Fruit fly (Drosophila melanogaster) whole organism, embryonic: Measurements from ENCODE around the gene CG31406.

Experiments used
- Abd-B ChIP-seq: fragments of 200-800 bp; sonication (Bioruptor generic); optimal IDR thresholded peaks from 2 replicates; lab custom pipeline; 2018; ENCODE audit warnings: missing biosample characterization, mild to moderate bottlenecking, missing genetic modification characterization, moderate library complexity
- CG10267 ChIP-seq: fragments of 200-800 bp; sonication (Bioruptor generic); optimal IDR thresholded peaks from 2 replicates; lab custom pipeline; 2018; ENCODE audit warnings: missing biosample characterization, mild to moderate bottlenecking, missing genetic modification characterization, moderate library complexity
- CG10543 ChIP-seq: fragments of 200-800 bp; sonication (Bioruptor generic); optimal IDR thresholded peaks from 3 replicates; lab custom pipeline; 2017; ENCODE audit warnings: missing biosample characterization, mild to moderate bottlenecking, missing genetic modification characterization, moderate library complexity
- CG12391 ChIP-seq: fragments of 200-800 bp; sonication (Bioruptor generic); optimal IDR thresholded peaks from 3 replicates; lab custom pipeline; 2018; ENCODE audit warnings: missing biosample characterization, mild to moderate bottlenecking, missing genetic modification characterization, moderate library complexity
- CG12744 ChIP-seq: fragments of 200-800 bp; sonication (Bioruptor generic); optimal IDR thresholded peaks from 2 replicates; lab custom pipeline; 2016; ENCODE audit warnings: missing biosample characterization, missing genetic modification characterization
- CG13424 ChIP-seq: fragments of 200-800 bp; sonication (Bioruptor generic); optimal IDR thresholded peaks from 2 replicates; lab custom pipeline; 2019; ENCODE audit warnings: missing biosample characterization, mild to moderate bottlenecking, missing genetic modification characterization, moderate library complexity
- CG14050 ChIP-seq: fragments of 200-800 bp; sonication (Bioruptor generic); IDR thresholded peaks from 3 replicates; pipeline ENCODE4 v1.3.6; 2022; ENCODE audit warnings: missing biosample characterization, missing genetic modification characterization
- CG15601 ChIP-seq: fragments of 200-800 bp; sonication (Bioruptor generic); optimal IDR thresholded peaks from 3 replicates; lab custom pipeline; 2019; ENCODE audit warnings: missing biosample characterization, mild to moderate bottlenecking, missing genetic modification characterization, moderate library complexity
- CG30431 ChIP-seq: fragments of 200-800 bp; sonication (Bioruptor generic); optimal IDR thresholded peaks from 2 replicates; lab custom pipeline; 2017; ENCODE audit warnings: missing biosample characterization, missing genetic modification characterization
- CG34376 ChIP-seq: fragments of 200-800 bp; sonication (Bioruptor generic); optimal IDR thresholded peaks from 2 replicates; lab custom pipeline; 2018; ENCODE audit warnings: missing biosample characterization, mild to moderate bottlenecking, missing genetic modification characterization
- CG3995 ChIP-seq: fragments of 200-800 bp; sonication (Bioruptor generic); optimal IDR thresholded peaks from 3 replicates; lab custom pipeline; 2016; ENCODE audit warnings: missing biosample characterization, missing genetic modification characterization
- CG7271 ChIP-seq: fragments of 200-800 bp; sonication (Bioruptor generic); optimal IDR thresholded peaks from 2 replicates; lab custom pipeline; 2018; ENCODE audit warnings: missing biosample characterization, mild to moderate bottlenecking, missing genetic modification characterization, moderate library complexity
- CG7963 ChIP-seq: fragments of 200-800 bp; sonication (Bioruptor generic); IDR thresholded peaks from 3 replicates; pipeline ENCODE4 v1.3.6; 2022; ENCODE audit warnings: missing biosample characterization, missing genetic modification characterization; ENCODE audit not compliant: partially characterized antibody
- CG7987 ChIP-seq: fragments of 200-800 bp; sonication (Bioruptor generic); optimal IDR thresholded peaks from 2 replicates; lab custom pipeline; 2018; ENCODE audit warnings: missing biosample characterization, mild to moderate bottlenecking, missing genetic modification characterization, moderate library complexity
- CG8290 ChIP-seq, 3 experiments: fragments of 200-800 bp; sonication (Bioruptor generic); optimal IDR thresholded peaks; 2 replicates each; lab custom pipeline; 2016 to 2019; ENCODE audit warnings: missing biosample characterization in 3 of 3, missing genetic modification characterization in 3 of 3, mild to moderate bottlenecking in 2 of 3, moderate library complexity in 1 of 3
- CG8924 ChIP-seq: fragments of 200-800 bp; optimal IDR thresholded peaks from 3 replicates; lab custom pipeline; 2019; ENCODE audit warnings: missing biosample characterization, mild to moderate bottlenecking, missing genetic modification characterization, moderate library complexity
- CG9797 ChIP-seq: fragments of 200-800 bp; sonication (Bioruptor generic); optimal IDR thresholded peaks from 3 replicates; lab custom pipeline; 2018; ENCODE audit warnings: missing biosample characterization, mild to moderate bottlenecking, missing genetic modification characterization
- CTCF ChIP-seq: fragments of 200-800 bp; sonication (Bioruptor generic); optimal IDR thresholded peaks from 2 replicates; lab custom pipeline; 2017; ENCODE audit warnings: missing biosample characterization, mild to moderate bottlenecking, missing genetic modification characterization, moderate library complexity
- Camta ChIP-seq: fragments of 200-800 bp; sonication (Bioruptor generic); optimal IDR thresholded peaks from 2 replicates; lab custom pipeline; 2016; ENCODE audit warnings: missing biosample characterization, missing genetic modification characterization
- CoRest ChIP-seq: fragments of 200-800 bp; sonication (Bioruptor generic); optimal IDR thresholded peaks from 3 replicates; lab custom pipeline; 2018; ENCODE audit warnings: missing biosample characterization, mild to moderate bottlenecking, missing genetic modification characterization, moderate library complexity
- Dref ChIP-seq: fragments of 200-800 bp; sonication (Bioruptor generic); IDR thresholded peaks from 2 replicates; pipeline ENCODE4 v1.3.6; 2022; ENCODE audit warnings: missing biosample characterization, missing genetic modification characterization
- Ets97D ChIP-seq: fragments of 200-800 bp; sonication (Bioruptor generic); optimal IDR thresholded peaks from 3 replicates; lab custom pipeline; 2016; ENCODE audit warnings: missing biosample characterization, missing genetic modification characterization
- Hr3 ChIP-seq: fragments of 200-800 bp; sonication (Bioruptor generic); optimal IDR thresholded peaks from 3 replicates; lab custom pipeline; 2016; ENCODE audit warnings: missing biosample characterization, missing genetic modification characterization
- Hr51 ChIP-seq, 2 experiments: fragments of 200-800 bp; sonication (Bioruptor generic); optimal IDR thresholded peaks; 2 replicates in 1 of 2; 3 replicates in 1 of 2; lab custom pipeline; 2016 to 2018; ENCODE audit warnings: missing biosample characterization in 2 of 2, missing genetic modification characterization in 2 of 2, mild to moderate bottlenecking in 1 of 2, moderate library complexity in 1 of 2
- Max ChIP-seq: fragments of 200-800 bp; sonication (Bioruptor generic); optimal IDR thresholded peaks from 2 replicates; lab custom pipeline; 2016; ENCODE audit warnings: missing biosample characterization, mild to moderate bottlenecking, missing genetic modification characterization
- Nf-YC ChIP-seq: fragments of 200-800 bp; optimal IDR thresholded peaks from 3 replicates; lab custom pipeline; 2019; ENCODE audit warnings: missing biosample characterization, mild to moderate bottlenecking, missing genetic modification characterization, moderate library complexity
- Sry-β ChIP-seq: fragments of 200-800 bp; sonication (Bioruptor generic); optimal IDR thresholded peaks from 2 replicates; lab custom pipeline; 2018; ENCODE audit warnings: missing biosample characterization, mild to moderate bottlenecking, missing genetic modification characterization, moderate library complexity
- Stat92E ChIP-seq, 3 experiments: fragments of >200 bp in 2 of 3; fragments of 200-800 bp in 1 of 3; sonication (Bioruptor generic) in 1 of 3; optimal IDR thresholded peaks; 2 replicates each; lab custom pipeline; 2017 to 2019; ENCODE audit warnings: missing biosample characterization in 3 of 3, missing genetic modification characterization in 3 of 3, mild to moderate bottlenecking in 1 of 3, moderate library complexity in 1 of 3
- ato ChIP-seq: fragments of 200-800 bp; sonication (Bioruptor generic); IDR thresholded peaks from 2 replicates; pipeline ENCODE4 v1.3.6; 2022; ENCODE audit warnings: missing biosample characterization, missing genetic modification characterization; ENCODE audit not compliant: partially characterized antibody
- bigmax ChIP-seq: fragments of 200-800 bp; sonication (Bioruptor generic); optimal IDR thresholded peaks from 2 replicates; lab custom pipeline; 2018; ENCODE audit warnings: missing biosample characterization, mild to moderate bottlenecking, missing genetic modification characterization
- caup ChIP-seq: fragments of 200-800 bp; sonication (Bioruptor generic); optimal IDR thresholded peaks from 3 replicates; lab custom pipeline; 2017; ENCODE audit warnings: missing biosample characterization, mild to moderate bottlenecking, missing genetic modification characterization, moderate library complexity; ENCODE audit not compliant: severe bottlenecking
- chinmo ChIP-seq: fragments of 200-800 bp; sonication (Bioruptor generic); IDR thresholded peaks from 4 replicates; pipeline ENCODE4 v1.3.6; 2022; ENCODE audit warnings: missing biosample characterization, missing genetic modification characterization; ENCODE audit not compliant: partially characterized antibody
- crp ChIP-seq, 2 experiments: fragments of 200-800 bp; sonication (Bioruptor generic); optimal IDR thresholded peaks; 2 replicates in 1 of 2; 3 replicates in 1 of 2; lab custom pipeline; 2017; ENCODE audit warnings: missing biosample characterization in 2 of 2, missing genetic modification characterization in 2 of 2, mild to moderate bottlenecking in 1 of 2, moderate library complexity in 1 of 2
- dpn ChIP-seq, 2 experiments: fragments of 200-800 bp; sonication (Bioruptor generic); optimal IDR thresholded peaks; 3 replicates each; lab custom pipeline; 2016; ENCODE audit warnings: missing biosample characterization in 2 of 2, missing genetic modification characterization in 2 of 2
- grau ChIP-seq: fragments of 200-800 bp; optimal IDR thresholded peaks from 3 replicates; lab custom pipeline; 2019; ENCODE audit warnings: missing biosample characterization, mild to moderate bottlenecking, missing genetic modification characterization, moderate library complexity
- her ChIP-seq: fragments of 200-800 bp; sonication (Bioruptor generic); optimal IDR thresholded peaks from 2 replicates; lab custom pipeline; 2016; ENCODE audit warnings: missing biosample characterization, missing genetic modification characterization
- insv ChIP-seq, 2 experiments: fragments of 200-800 bp; sonication (Bioruptor generic); optimal IDR thresholded peaks; 3 replicates each; lab custom pipeline; 2016 to 2018; ENCODE audit warnings: missing biosample characterization in 2 of 2, missing genetic modification characterization in 2 of 2
- jumu ChIP-seq: fragments of 200-800 bp; sonication (Bioruptor generic); optimal IDR thresholded peaks from 3 replicates; lab custom pipeline; 2016; ENCODE audit warnings: missing biosample characterization, missing genetic modification characterization
- oc ChIP-seq: fragments of 200-800 bp; sonication (Bioruptor generic); optimal IDR thresholded peaks from 2 replicates; lab custom pipeline; 2018; ENCODE audit warnings: missing biosample characterization, mild to moderate bottlenecking, missing genetic modification characterization, moderate library complexity
- onecut ChIP-seq: fragments of 200-800 bp; sonication (Bioruptor generic); IDR thresholded peaks from 2 replicates; pipeline ENCODE4 v1.3.6; 2022; ENCODE audit warnings: missing biosample characterization, missing genetic modification characterization
- pho ChIP-seq: fragments of 200-800 bp; sonication (Bioruptor generic); optimal IDR thresholded peaks from 2 replicates; lab custom pipeline; 2016; ENCODE audit warnings: missing biosample characterization, missing genetic modification characterization
- pum ChIP-seq: fragments of 200-800 bp; sonication (Bioruptor generic); optimal IDR thresholded peaks from 2 replicates; lab custom pipeline; 2016; ENCODE audit warnings: missing biosample characterization, missing genetic modification characterization
- schlank ChIP-seq: fragments of 200-800 bp; sonication (Bioruptor generic); optimal IDR thresholded peaks from 2 replicates; lab custom pipeline; 2018; ENCODE audit warnings: missing biosample characterization, mild to moderate bottlenecking, missing genetic modification characterization
- sd ChIP-seq: fragments of 200-800 bp; sonication (Bioruptor generic); optimal IDR thresholded peaks from 3 replicates; lab custom pipeline; 2018; ENCODE audit warnings: missing biosample characterization, mild to moderate bottlenecking, missing genetic modification characterization, moderate library complexity
- sr ChIP-seq: fragments of 200-800 bp; sonication (Bioruptor generic); IDR thresholded peaks from 3 replicates; pipeline ENCODE4 v1.3.6; 2022; ENCODE audit warnings: missing biosample characterization, missing genetic modification characterization
- ssp ChIP-seq: fragments of 200-800 bp; sonication (Bioruptor generic); IDR thresholded peaks from 2 replicates; pipeline ENCODE4 v1.3.6; 2022; ENCODE audit warnings: missing biosample characterization, missing genetic modification characterization
- sug ChIP-seq: fragments of 200-800 bp; optimal IDR thresholded peaks from 2 replicates; lab custom pipeline; 2019; ENCODE audit warnings: missing biosample characterization, mild to moderate bottlenecking, missing genetic modification characterization, moderate library complexity
- vfl ChIP-seq: fragments of 200-800 bp; sonication (Bioruptor generic); optimal IDR thresholded peaks from 2 replicates; lab custom pipeline; 2016; ENCODE audit warnings: missing biosample characterization, missing genetic modification characterization
- zen2 ChIP-seq: fragments of 200-800 bp; sonication (Bioruptor generic); IDR thresholded peaks from 3 replicates; pipeline ENCODE4 v1.3.6; 2022; ENCODE audit warnings: missing biosample characterization, missing genetic modification characterization; ENCODE audit not compliant: partially characterized antibody

Gene CG31406

dm6 chr3R:10377849-10378248 lies 29.3 kb downstream of the CG31406 start, which contains the start of gene Rfx (continued):
- TF ChIP-seq onecut (GFP tag; lab: Robert Waterston, UW) (0 out of 2 replicates have a peak, but pooled peaks have one; percentile 10), CoRest (tag; lab: Kevin White, UChicago) (peak; percentile 7), CG34376 (GFP tag; lab: Kevin White, UChicago) (peak; percentile 51), zen2 (GFP tag; lab: Robert Waterston, UW) (no peak), Hr3 (GFP tag; lab: Kevin White, UChicago) (peak; percentile 0), Stat92E (GFP tag; optimal IDR thresholded peaks at IDR 0.05; lab: Kevin White, UChicago) (no peak), caup (GFP tag; lab: Kevin White, UChicago) (peak; percentile 30), CG10543 (GFP tag; lab: Kevin White, UChicago) (peak; percentile 53), Max (no peak), CG10267 (peak; percentile 98), ato (GFP tag; lab: Robert Waterston, UW) (no peak), pho (GFP tag; lab: Kevin White, UChicago) (peak; percentile 6), CG12391 (peak; percentile 26), CG14050 (no peak), ssp (no peak), CG8290 (GFP tag; optimal IDR thresholded peaks at IDR 0.05; lab: Kevin White, UChicago) (no peak), CG8290 (tag; optimal IDR thresholded peaks at IDR 0.05; lab: Kevin White, UChicago) (peak in 1 of 2 experiments; percentile 5), insv (GFP tag; optimal IDR thresholded peaks at IDR 0.05; lab: Kevin White, UChicago) (peak; percentile 95 to 98), bigmax (GFP tag; lab: Kevin White, UChicago) (peak; percentile 27), CG8924 (tag; lab: Kevin White, UChicago) (peak; percentile 83), CG12744 (GFP tag; lab: Kevin White, UChicago) (peak; percentile 19), CG15601 (tag; lab: Kevin White, UChicago) (peak; percentile 37), dpn (GFP tag; optimal IDR thresholded peaks at IDR 0.05; lab: Kevin White, UChicago) (peak in 1 of 2 experiments; percentile 21), Sry-β (GFP tag; lab: Kevin White, UChicago) (peak; percentile 25), CTCF (GFP tag; lab: Kevin White, UChicago) (peak; percentile 8), Ets97D (peak; percentile 91), CG3995 (peak; percentile 19), CG7987 (GFP tag; lab: Kevin White, UChicago) (peak; percentile 48), jumu (GFP tag; lab: Kevin White, UChicago) (no peak), sr (no peak), sd (tag; lab: Kevin White, UChicago) (peak; percentile 17), her (GFP tag; lab: Kevin White, UChicago) (peak; percentile 24), CG7963 (GFP tag; lab: Robert Waterston, UW) (no peak), pum (GFP tag; lab: Kevin White, UChicago) (no peak), Hr51 (GFP tag; optimal IDR thresholded peaks at IDR 0.05; lab: Kevin White, UChicago) (peak in 1 of 2 experiments; percentile 26), CG30431 (GFP tag; lab: Kevin White, UChicago) (no peak), sug (tag; lab: Kevin White, UChicago) (peak; percentile 58), Camta (GFP tag; lab: Kevin White, UChicago) (peak; percentile 1), Nf-YC (tag; lab: Kevin White, UChicago) (peak; percentile 28), Dref (no peak), oc (tag; lab: Kevin White, UChicago) (no peak), Abd-B (no peak), CG9797 (peak; percentile 47), vfl (GFP tag; lab: Kevin White, UChicago) (peak; percentile 1), chinmo (no peak), CG13424 (tag; lab: Kevin White, UChicago) (peak; percentile 14), grau (peak; percentile 37), CG7271 (tag; lab: Kevin White, UChicago) (no peak), schlank (tag; lab: Kevin White, UChicago) (no peak), crp (GFP tag; optimal IDR thresholded peaks at IDR 0.05; lab: Kevin White, UChicago) (peak; percentile 98 to 100)
